Fruit fly (Drosophila melanogaster): ENCODE results near the gene CG32599.
A peak's percentile ranks its signal among the peaks of the same experiment; 100 is the strongest.

dm6 chrX:14215834-14216233 lies 27.7 kb upstream of the CG32599 start:
- TF ChIP-seq CG12605 (GFP tag; IDR thresholded peaks at IDR 0.05) (peak; percentile 27; the same call in 1 of the 2 replicates), CG8159 (tag; optimal IDR thresholded peaks at IDR 0.05) (no peak), fd96Ca (GFP tag; IDR thresholded peaks at IDR 0.05) (no peak; the same call in 2 of the 3 replicates), CG32121 (GFP tag; IDR thresholded peaks at IDR 0.05) (peak; percentile 51), CG9948 (tag; optimal IDR thresholded peaks at IDR 0.05) (no peak), EcR (GFP tag; optimal IDR thresholded peaks at IDR 0.05) (no peak), Ets98B (GFP tag; IDR thresholded peaks at IDR 0.05) (peak; percentile 31; the same call in 1 of the 2 replicates)

Data from whole organism, pupa.